Worm (Caenorhabditis elegans): ENCODE measurements around the gene Y47D3B.3.

DNA sequence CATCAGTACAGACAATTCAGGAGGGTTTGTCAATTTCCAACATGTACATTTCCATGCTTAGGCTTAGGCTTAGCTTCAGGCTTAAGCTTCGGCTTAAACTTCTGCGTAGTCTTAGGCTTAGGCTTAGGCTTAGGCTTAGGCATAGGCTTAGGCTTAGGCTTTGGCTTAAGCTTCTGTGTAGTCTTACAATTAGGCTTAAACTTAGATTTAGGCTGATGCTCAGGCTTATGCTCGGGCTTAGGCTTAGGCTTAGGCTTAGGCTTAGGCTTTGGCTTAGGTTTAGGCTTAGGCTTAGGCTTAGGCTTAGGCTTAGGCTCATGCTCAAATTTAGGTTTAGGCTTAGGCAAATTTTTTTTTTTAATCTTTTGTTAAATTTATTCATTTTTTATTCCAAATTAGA is 27.2 kb downstream of the Y47D3B.3 start:
- no peak for TF ChIP-seq lin-14 (GFP tag; optimal IDR thresholded peaks at IDR 0.05)
- TF ChIP-seq nhr-47 (tag; optimal IDR thresholded peaks at IDR 0.05), result no peak
- no peak for TF ChIP-seq efl-1 (optimal IDR thresholded peaks at IDR 0.05)
- TF ChIP-seq efl-1 (GFP tag; optimal IDR thresholded peaks at IDR 0.05 in 1 of 2), result no peak
- no peak for TF ChIP-seq ets-5 (GFP tag; IDR thresholded peaks at IDR 0.05)
- no peak for TF ChIP-seq rnt-1 (tag; optimal IDR thresholded peaks at IDR 0.05)
- no peak for TF ChIP-seq aly-2 (tag; optimal IDR thresholded peaks at IDR 0.05)
- TF ChIP-seq unc-62 (GFP tag; optimal IDR thresholded peaks at IDR 0.05), result no peak

Data from whole organism, L1 larva.